Worm (Caenorhabditis elegans) whole organism, young adult: ENCODE measurements around the gene C49F5.6.

Experiments
- T26A5.8 ChIP-seq: sonication (generic microtip); optimal IDR thresholded peaks from 2 replicates; lab custom pipeline; 2016; ENCODE audit warnings: missing genetic modification characterization, missing compliant biosample characterization
- bed-1 ChIP-seq: fragments of 200-800 bp; sonication (Bioruptor generic); IDR thresholded peaks from 2 replicates; pipeline ENCODE4 v1.3.6; 2022; ENCODE audit warnings: missing genetic modification reagents, missing genetic modification characterization, missing compliant biosample characterization
- lag-1 ChIP-seq: fragments of 200-800 bp; sonication (Bioruptor generic); IDR thresholded peaks from 2 replicates; pipeline ENCODE4 v1.3.6; 2022; ENCODE audit warnings: missing genetic modification reagents, missing genetic modification characterization, missing compliant biosample characterization
- madf-8 ChIP-seq: fragments of 200-800 bp; sonication (Bioruptor generic); conservative IDR thresholded peaks from 2 replicates; pipeline ENCODE4 v1.3.6; 2022; ENCODE audit warnings: missing genetic modification reagents, missing genetic modification characterization, missing compliant biosample characterization
- nhr-120 ChIP-seq: fragments of 200-800 bp; sonication (Bioruptor generic); IDR thresholded peaks from 2 replicates; pipeline ENCODE4 v1.3.6; 2022; ENCODE audit warnings: missing genetic modification characterization, missing compliant biosample characterization
- pha-4 ChIP-seq: fragments of 150-350 bp; sonication (generic microtip); optimal IDR thresholded peaks from 2 replicates; lab custom pipeline; 2014; ENCODE audit warnings: missing biosample characterization, missing genetic modification reagents, missing genetic modification characterization
- snpc-1.3 ChIP-seq: sonication (generic microtip); optimal IDR thresholded peaks from 2 replicates; lab custom pipeline; 2017; ENCODE audit warnings: missing genetic modification characterization, mild to moderate bottlenecking, missing compliant biosample characterization, antibody characterized with exemption, moderate library complexity, missing genotype, missing genetic modification reagents; ENCODE audit not compliant: insufficient read depth
- unc-62 ChIP-seq: fragments of 150-350 bp; optimal IDR thresholded peaks from 2 replicates; lab custom pipeline; 2014; ENCODE audit warnings: missing biosample characterization, missing genetic modification reagents, missing genetic modification characterization

- TF ChIP-seq madf-8 (GFP tag; lab: Robert Waterston, UW) (no peak), unc-62 (GFP tag; lab: Kevin White, UChicago) (no peak), pha-4 (no peak), bed-1 (no peak), T26A5.8 (no peak), lag-1 (no peak), nhr-120 (GFP tag; lab: Robert Waterston, UW) (no peak), snpc-1.3 (tag; lab: Kevin White, UChicago) (no peak)
These were observed 4.1 kb downstream of the C49F5.6 start for ce11 chrX:11992246-11992645.
